Worm (Caenorhabditis elegans) whole organism, late embryonic: ENCODE data around the gene lgc-21.
A peak's percentile ranks its signal among the peaks of the same experiment; 100 is the strongest.

Experiments
- K09A11.1 ChIP-seq: sonication (generic microtip); optimal IDR thresholded peaks from 2 replicates; lab custom pipeline; 2017; ENCODE audit warnings: antibody characterized with exemption, mild to moderate bottlenecking, missing genetic modification characterization, missing compliant biosample characterization; ENCODE audit not compliant: insufficient read depth
- T23F11.4 ChIP-seq: fragments of 200-800 bp; sonication (Bioruptor generic); optimal IDR thresholded peaks from 2 replicates; lab custom pipeline; 2018; ENCODE audit warnings: mild to moderate bottlenecking, missing genetic modification characterization, missing compliant biosample characterization
- ceh-18 ChIP-seq: sonication (generic microtip); optimal IDR thresholded peaks from 2 replicates; lab custom pipeline; 2016; ENCODE audit warnings: missing genetic modification characterization, missing compliant biosample characterization
- ceh-2 ChIP-seq: sonication (generic microtip); optimal IDR thresholded peaks from 2 replicates; lab custom pipeline; 2016; ENCODE audit warnings: missing genotype, missing genetic modification characterization, missing compliant biosample characterization
- ceh-22 ChIP-seq: sonication (generic microtip); optimal IDR thresholded peaks from 2 replicates; lab custom pipeline; 2017; ENCODE audit warnings: missing biosample characterization, missing genetic modification characterization
- ceh-24 ChIP-seq: sonication (generic microtip); optimal IDR thresholded peaks from 2 replicates; lab custom pipeline; 2016; ENCODE audit warnings: mild to moderate bottlenecking, missing genetic modification characterization, missing compliant biosample characterization
- ceh-30 ChIP-seq: fragments of 150-350 bp; optimal IDR thresholded peaks from 2 replicates; lab custom pipeline; 2014; ENCODE audit warnings: missing biosample characterization, missing genetic modification characterization
- ceh-34 ChIP-seq: sonication (generic microtip); optimal IDR thresholded peaks from 2 replicates; lab custom pipeline; 2016; ENCODE audit warnings: mild to moderate bottlenecking, missing genetic modification characterization, missing compliant biosample characterization
- ceh-45 ChIP-seq: fragments of 200-800 bp; sonication (Bioruptor generic); IDR thresholded peaks from 2 replicates; pipeline ENCODE4 v1.3.6; 2022; ENCODE audit warnings: missing genetic modification reagents, missing genetic modification characterization, missing compliant biosample characterization
- ceh-48 ChIP-seq: sonication (generic microtip); optimal IDR thresholded peaks from 2 replicates; lab custom pipeline; 2016; ENCODE audit warnings: missing genetic modification characterization, inconsistent platforms, missing compliant biosample characterization
- dmd-4 ChIP-seq: sonication (generic microtip); optimal IDR thresholded peaks from 2 replicates; lab custom pipeline; 2016; ENCODE audit warnings: borderline replicate concordance, missing genetic modification characterization, missing compliant biosample characterization
- dve-1 ChIP-seq: sonication (generic microtip); optimal IDR thresholded peaks from 2 replicates; lab custom pipeline; 2017; ENCODE audit warnings: antibody characterized with exemption, mild to moderate bottlenecking, missing genetic modification characterization, missing compliant biosample characterization
- fkh-6 ChIP-seq: sonication (generic microtip); optimal IDR thresholded peaks from 2 replicates; lab custom pipeline; 2016; ENCODE audit warnings: missing genetic modification characterization, missing compliant biosample characterization
- hlh-15 ChIP-seq: sonication (generic microtip); optimal IDR thresholded peaks from 2 replicates; lab custom pipeline; 2016; ENCODE audit warnings: missing genetic modification characterization, missing compliant biosample characterization
- hlh-6 ChIP-seq: sonication (generic microtip); optimal IDR thresholded peaks from 2 replicates; lab custom pipeline; 2016; ENCODE audit warnings: missing genotype, missing genetic modification characterization, missing compliant biosample characterization
- lim-6 ChIP-seq: sonication (generic microtip); optimal IDR thresholded peaks from 2 replicates; lab custom pipeline; 2016; ENCODE audit warnings: missing genetic modification characterization, missing compliant biosample characterization
- lin-11 ChIP-seq: fragments of 200-800 bp; sonication (Bioruptor generic); optimal IDR thresholded peaks from 2 replicates; lab custom pipeline; 2018; ENCODE audit warnings: mild to moderate bottlenecking, missing genetic modification characterization, missing compliant biosample characterization
- madf-2 ChIP-seq: sonication (generic microtip); optimal IDR thresholded peaks from 2 replicates; lab custom pipeline; 2017; ENCODE audit warnings: missing genetic modification characterization, missing compliant biosample characterization
- mec-3 ChIP-seq: sonication (generic microtip); optimal IDR thresholded peaks from 2 replicates; lab custom pipeline; 2016; ENCODE audit warnings: borderline replicate concordance, missing genetic modification characterization, missing compliant biosample characterization
- nfya-1 ChIP-seq: sonication (generic microtip); optimal IDR thresholded peaks from 2 replicates; lab custom pipeline; 2017; ENCODE audit warnings: missing genetic modification characterization, mild to moderate bottlenecking, missing compliant biosample characterization, antibody characterized with exemption, moderate library complexity
- nhr-11 ChIP-seq: fragments of 150-350 bp; optimal IDR thresholded peaks from 2 replicates; lab custom pipeline; 2014; ENCODE audit warnings: missing biosample characterization, missing genetic modification characterization
- pag-3 ChIP-seq: sonication (generic microtip); optimal IDR thresholded peaks from 2 replicates; lab custom pipeline; 2016; ENCODE audit warnings: missing compliant biosample characterization, missing genetic modification characterization, borderline replicate concordance
- pat-9 ChIP-seq: fragments of 200-800 bp; sonication (Bioruptor generic); optimal IDR thresholded peaks from 2 replicates; lab custom pipeline; 2018; ENCODE audit warnings: mild to moderate bottlenecking, missing genetic modification characterization, moderate library complexity, missing compliant biosample characterization
- pha-4 ChIP-seq: fragments of 150-350 bp; optimal IDR thresholded peaks from 2 replicates; lab custom pipeline; 2018; ENCODE audit warnings: missing biosample characterization, missing genetic modification reagents, missing genetic modification characterization
- pqm-1 ChIP-seq: sonication (generic microtip); optimal IDR thresholded peaks from 2 replicates; lab custom pipeline; 2016; ENCODE audit warnings: missing genetic modification characterization, missing compliant biosample characterization
- pros-1 ChIP-seq: fragments of 150-350 bp; optimal IDR thresholded peaks from 2 replicates; lab custom pipeline; 2014; ENCODE audit warnings: missing biosample characterization, missing genetic modification reagents, missing genetic modification characterization
- sox-2 ChIP-seq: fragments of 200-800 bp; sonication (Bioruptor generic); IDR thresholded peaks from 2 replicates; pipeline ENCODE4 v1.3.6; 2022; ENCODE audit warnings: missing genetic modification reagents, missing genetic modification characterization, missing compliant biosample characterization
- syd-9 ChIP-seq: sonication (generic microtip); optimal IDR thresholded peaks from 2 replicates; lab custom pipeline; 2016; ENCODE audit warnings: mild to moderate bottlenecking, missing genetic modification characterization, moderate library complexity, missing compliant biosample characterization
- ttx-3 ChIP-seq: sonication (generic microtip); optimal IDR thresholded peaks from 2 replicates; lab custom pipeline; 2016; ENCODE audit warnings: missing genetic modification reagents, missing genetic modification characterization, missing compliant biosample characterization
- unc-3 ChIP-seq, 2 experiments: fragments of 200-800 bp in 1 of 2; sonication (Bioruptor generic) in 1 of 2; sonication (generic microtip) in 1 of 2; conservative IDR thresholded peaks in 1 of 2; optimal IDR thresholded peaks in 1 of 2; 2 replicates each; pipeline versions ENCODE4 v1.3.6 to Lab custom; 2016 to 2022; ENCODE audit warnings: missing compliant biosample characterization in 2 of 2, missing genetic modification characterization in 2 of 2, missing genetic modification reagents in 1 of 2
- unc-42 ChIP-seq: sonication (generic microtip); optimal IDR thresholded peaks from 2 replicates; lab custom pipeline; 2016; ENCODE audit warnings: missing genotype, missing genetic modification characterization, missing compliant biosample characterization
- unc-55 ChIP-seq: sonication (generic microtip); optimal IDR thresholded peaks from 2 replicates; lab custom pipeline; 2017; ENCODE audit warnings: missing biosample characterization, missing genetic modification reagents, missing genetic modification characterization
- zip-5 ChIP-seq: sonication (generic microtip); optimal IDR thresholded peaks from 2 replicates; lab custom pipeline; 2016; ENCODE audit warnings: missing genetic modification characterization, missing compliant biosample characterization

The lgc-21 gene

DNA sequence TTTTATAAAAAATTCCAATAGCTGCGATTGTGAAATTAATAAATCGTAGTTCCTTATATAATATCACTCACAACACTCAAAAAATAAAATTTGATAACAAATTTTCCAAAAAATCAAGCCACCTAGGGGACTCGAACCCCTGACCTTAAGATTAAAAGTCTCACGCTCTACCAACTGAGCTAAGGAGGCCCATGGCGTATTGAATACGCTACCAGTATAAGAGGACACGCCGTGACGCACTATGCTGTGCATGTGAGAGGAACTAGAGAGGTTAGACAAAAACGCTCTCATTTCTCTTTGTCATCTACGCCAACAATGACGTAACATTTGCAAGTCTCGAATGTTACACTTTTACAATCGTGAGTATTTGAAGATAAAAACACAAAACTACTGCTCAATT is 4.0 kb downstream of the lgc-21 start (continued):
- TF ChIP-seq unc-42 (tag; lab: Kevin White, UChicago) (peak; percentile 73), hlh-6 (tag; lab: Kevin White, UChicago) (peak; percentile 96), unc-3 (GFP tag; conservative IDR thresholded peaks at IDR 0.05; lab: Robert Waterston, UW) (peak; percentile 94), unc-3 (tag; optimal IDR thresholded peaks at IDR 0.05; lab: Kevin White, UChicago) (peak; percentile 91), pros-1 (peak; percentile 50), dve-1 (tag; lab: Kevin White, UChicago) (peak; percentile 91), dmd-4 (tag; lab: Kevin White, UChicago) (peak; percentile 90), unc-55 (GFP tag; lab: Kevin White, UChicago) (peak; percentile 29), ceh-30 (tag; lab: Kevin White, UChicago) (peak; percentile 57), madf-2 (tag; lab: Kevin White, UChicago) (peak; percentile 95), ttx-3 (tag; lab: Kevin White, UChicago) (peak; percentile 91), ceh-45 (GFP tag; lab: Robert Waterston, UW) (peak; percentile 89), pqm-1 (tag; lab: Kevin White, UChicago) (peak; percentile 90), pat-9 (tag; lab: Kevin White, UChicago) (peak; percentile 95), ceh-2 (tag; lab: Kevin White, UChicago) (peak; percentile 82), hlh-15 (tag; lab: Kevin White, UChicago) (peak; percentile 78), nhr-11 (tag; lab: Kevin White, UChicago) (no peak), fkh-6 (peak; percentile 91), ceh-34 (tag; lab: Kevin White, UChicago) (peak; percentile 95), K09A11.1 (tag; lab: Kevin White, UChicago) (peak; percentile 86), pag-3 (tag; lab: Kevin White, UChicago) (peak; percentile 89), T23F11.4 (GFP tag; lab: Kevin White, UChicago) (peak; percentile 87), zip-5 (tag; lab: Kevin White, UChicago) (peak; percentile 80), lim-6 (tag; lab: Kevin White, UChicago) (peak; percentile 88)

- TF ChIP-seq ceh-24 (tag; lab: Kevin White, UChicago) (no peak), nfya-1 (no peak), ceh-34 (tag; lab: Kevin White, UChicago) (no peak), ceh-22 (tag; lab: Kevin White, UChicago) (no peak), mec-3 (tag; lab: Kevin White, UChicago) (no peak), T23F11.4 (GFP tag; lab: Kevin White, UChicago) (no peak)
Measured at ce11 chrX:14062771-14063170, 5.0 kb downstream of the lgc-21 start.

DNA sequence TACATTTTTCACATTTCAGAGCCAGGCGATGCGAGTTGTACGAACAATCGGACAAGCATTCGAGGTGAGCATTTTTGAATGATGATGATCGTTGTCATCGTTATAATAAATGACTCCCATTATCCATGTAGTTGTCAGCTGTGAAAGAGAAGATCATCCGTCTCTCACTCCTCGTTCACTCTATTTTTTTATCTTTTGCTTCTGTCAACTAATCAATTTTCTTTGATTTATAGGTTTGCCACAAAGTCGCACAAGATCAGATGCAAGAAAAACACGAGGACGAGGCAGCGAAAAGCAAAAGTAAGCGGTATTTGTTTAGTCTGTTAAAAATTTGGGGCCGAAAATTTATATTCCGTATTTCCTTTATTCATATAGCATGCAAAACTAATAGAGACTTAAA is 11.3 kb downstream of the lgc-21 start:
- TF ChIP-seq ceh-18 (tag; lab: Kevin White, UChicago): peak; percentile 12
- TF ChIP-seq ceh-24 (tag; lab: Kevin White, UChicago): no peak
- no peak for TF ChIP-seq ceh-45 (GFP tag; lab: Robert Waterston, UW)
- TF ChIP-seq nfya-1: no peak
- TF ChIP-seq unc-55 (GFP tag; lab: Kevin White, UChicago): peak; percentile 85
- no peak for TF ChIP-seq pha-4 (tag; lab: Kevin White, UChicago)
- no peak for TF ChIP-seq ceh-34 (tag; lab: Kevin White, UChicago)
- no peak for TF ChIP-seq ceh-48 (tag; lab: Kevin White, UChicago)
- TF ChIP-seq dve-1 (tag; lab: Kevin White, UChicago): no peak
- TF ChIP-seq syd-9 (tag; lab: Kevin White, UChicago): no peak
- TF ChIP-seq sox-2 (GFP tag; lab: Robert Waterston, UW): no peak
- TF ChIP-seq fkh-6: no peak
- TF ChIP-seq, all 69 proteins: peak for 2

DNA sequence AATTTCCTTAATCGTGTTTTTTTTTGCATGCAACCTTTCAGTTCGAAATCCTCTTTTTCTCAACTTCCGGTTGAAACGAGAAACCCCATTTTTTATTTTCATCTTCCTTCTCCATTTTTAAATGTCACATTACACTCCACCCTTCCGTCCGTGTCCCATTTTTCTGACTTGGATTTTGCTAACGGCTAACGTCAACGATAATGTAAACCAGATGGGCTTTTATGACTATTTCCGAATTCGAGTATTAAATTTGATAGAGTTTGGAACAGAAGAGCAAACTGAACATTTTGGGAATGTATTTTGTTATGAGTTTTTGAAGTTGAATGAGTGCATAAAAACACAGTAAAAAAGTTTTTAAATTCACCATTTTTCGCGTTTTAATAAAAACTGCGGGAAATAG is 12.1 kb downstream of the lgc-21 start:
- TF ChIP-seq unc-42 (tag; lab: Kevin White, UChicago): no peak
- TF ChIP-seq madf-2 (tag; lab: Kevin White, UChicago): no peak
- TF ChIP-seq lin-11 (tag; lab: Kevin White, UChicago): no peak
